Fruit fly (Drosophila melanogaster): ENCODE measurements around the gene mub.
A peak's percentile ranks its signal among the peaks of the same experiment; 100 is the strongest.

mub gene

DNA sequence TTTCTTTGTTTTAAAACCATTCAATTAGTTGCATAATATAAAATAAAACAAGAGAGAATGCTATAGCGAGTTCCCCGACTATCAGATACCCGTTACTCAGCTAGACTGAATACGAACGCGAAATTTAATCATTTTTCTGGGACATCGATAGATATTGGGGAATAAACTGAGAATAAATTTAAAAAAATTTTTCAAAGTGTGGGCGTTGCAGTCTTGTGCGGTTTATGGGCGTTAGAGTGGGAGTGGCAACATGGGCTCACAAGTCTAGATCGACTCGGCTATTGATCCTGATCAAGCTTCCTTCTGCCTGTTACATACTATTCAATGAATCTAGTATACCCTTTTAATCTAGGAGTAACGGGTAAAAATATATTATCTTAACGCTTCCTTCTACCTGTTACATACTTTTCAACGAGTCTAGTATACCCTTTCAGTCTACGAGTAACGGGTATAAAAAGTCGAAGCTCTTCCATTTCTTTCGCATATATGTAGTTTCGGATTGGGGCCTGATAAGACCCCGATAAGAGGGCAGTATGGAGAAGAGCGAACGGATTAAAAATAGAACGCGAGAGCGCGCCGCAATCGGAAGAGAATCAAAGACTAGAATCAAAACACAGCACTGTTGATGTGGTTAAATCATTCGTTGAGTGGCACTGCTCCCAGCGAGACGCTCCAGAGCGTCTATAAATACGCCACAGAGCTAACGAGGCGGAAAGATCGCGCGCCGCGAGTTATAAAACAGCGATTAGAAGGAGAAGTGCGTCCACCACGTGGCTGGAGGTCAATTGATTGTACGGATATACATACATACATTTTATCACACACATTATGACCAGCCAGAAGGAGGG is 110.1 kb downstream of the mub start, which contains the start of gene CG7458 (continued):
- TF ChIP-seq CG17186 (GFP tag; optimal IDR thresholded peaks at IDR 0.05) (no peak), Rx (GFP tag; IDR thresholded peaks at IDR 0.05) (no peak), CG18599 (GFP tag; optimal IDR thresholded peaks at IDR 0.05) (peak; percentile 71), Adf1 (GFP tag; IDR thresholded peaks at IDR 0.05) (peak; percentile 26; the same call in 1 of the 2 replicates), CG7372 (GFP tag; IDR thresholded peaks at IDR 0.05) (no peak), CG2712 (tag; optimal IDR thresholded peaks at IDR 0.05) (peak; percentile 66), nmo (GFP tag; optimal IDR thresholded peaks at IDR 0.05) (peak; percentile 77), CG13624 (GFP tag; optimal IDR thresholded peaks at IDR 0.05) (peak; percentile 46), Dip3 (GFP tag; optimal IDR thresholded peaks at IDR 0.05) (peak; percentile 45), CG12071 (GFP tag; optimal IDR thresholded peaks at IDR 0.05) (peak; percentile 8), CG4424 (GFP tag; optimal IDR thresholded peaks at IDR 0.05) (peak; percentile 62), CG14441 (GFP tag; IDR thresholded peaks at IDR 0.05) (peak; percentile 46; the same call in 1 of the 2 replicates), Dll (GFP tag; IDR thresholded peaks at IDR 0.05; ENCODE audit: partially characterized antibody) (no peak), hkb (optimal IDR thresholded peaks at IDR 0.05) (no peak), hkb (GFP tag; IDR thresholded peaks at IDR 0.05) (peak; percentile 32; the same call in 1 of the 2 replicates), mam (GFP tag; optimal IDR thresholded peaks at IDR 0.05) (peak; percentile 40), ttk (GFP tag; IDR thresholded peaks at IDR 0.05) (no peak), zfh1 (GFP tag; IDR thresholded peaks at IDR 0.05) (peak; percentile 25; the same call in 1 of the 3 replicates), chm (GFP tag; IDR thresholded peaks at IDR 0.05) (peak; percentile 49; the same call in 1 of the 2 replicates), NK7.1 (GFP tag; optimal IDR thresholded peaks at IDR 0.05) (peak; percentile 31), bcd (GFP tag; optimal IDR thresholded peaks at IDR 0.05) (peak; percentile 59), PHDP (tag; optimal IDR thresholded peaks at IDR 0.05) (peak; percentile 37), ems (GFP tag; optimal IDR thresholded peaks at IDR 0.05) (peak; percentile 48), ERR (GFP tag; optimal IDR thresholded peaks at IDR 0.05) (peak; percentile 30), Hand (GFP tag; optimal IDR thresholded peaks at IDR 0.05) (peak; percentile 9), CG13287 (GFP tag; IDR thresholded peaks at IDR 0.05; ENCODE audit: partially characterized antibody) (peak; percentile 41), CG11247 (GFP tag; IDR thresholded peaks at IDR 0.05) (no peak), CG15269 (tag; optimal IDR thresholded peaks at IDR 0.05) (peak; percentile 44), Atf3 (GFP tag; optimal IDR thresholded peaks at IDR 0.05) (peak; percentile 32), CG9437 (GFP tag; optimal IDR thresholded peaks at IDR 0.05) (peak; percentile 60), CG4617 (GFP tag; optimal IDR thresholded peaks at IDR 0.05; ENCODE audit: borderline replicate concordance) (peak; percentile 24), Tbp (GFP tag; optimal IDR thresholded peaks at IDR 0.05) (no peak), mirr (GFP tag; optimal IDR thresholded peaks at IDR 0.05) (peak; percentile 73), Usf (GFP tag; optimal IDR thresholded peaks at IDR 0.05) (peak; percentile 49), sug (tag; optimal IDR thresholded peaks at IDR 0.05) (peak; percentile 68), jing (GFP tag; optimal IDR thresholded peaks at IDR 0.05) (peak; percentile 27), nerfin-2 (GFP tag; IDR thresholded peaks at IDR 0.05; ENCODE audit: partially characterized antibody) (0 out of 2 replicates have a peak, but pooled peaks have one; percentile 38), ci (GFP tag; IDR thresholded peaks at IDR 0.05) (peak; percentile 46; the same call in 1 of the 3 replicates), Trl (optimal IDR thresholded peaks at IDR 0.05) (peak; percentile 60 to 72), Trl (GFP tag; optimal IDR thresholded peaks at IDR 0.05) (peak; percentile 22), CG42726 (GFP tag; IDR thresholded peaks at IDR 0.05; ENCODE audit: partially characterized antibody) (no peak), CoRest (tag; optimal IDR thresholded peaks at IDR 0.05) (peak; percentile 72), CG16815 (GFP tag; optimal IDR thresholded peaks at IDR 0.05) (peak; percentile 45), CG9609 (GFP tag; optimal IDR thresholded peaks at IDR 0.05) (peak; percentile 47), exex (tag; optimal IDR thresholded peaks at IDR 0.05) (peak; percentile 56), CG14667 (GFP tag; IDR thresholded peaks at IDR 0.05) (no peak), dm (GFP tag; optimal IDR thresholded peaks at IDR 0.05) (peak; percentile 67), Poxn (GFP tag; IDR thresholded peaks at IDR 0.05) (no peak), bbx (GFP tag; IDR thresholded peaks at IDR 0.05; ENCODE audit: partially characterized antibody) (no peak), Hr39 (optimal IDR thresholded peaks at IDR 0.05) (no peak)

All from whole organism, embryonic.